Fruit fly (Drosophila melanogaster) whole organism, prepupa: Measurements from ENCODE around the gene CG13312.

ENCODE experiments used
- CG10631 ChIP-seq: fragments of 200-800 bp; sonication (Bioruptor generic); optimal IDR thresholded peaks from 2 replicates; lab custom pipeline; 2016; ENCODE audit warnings: missing biosample characterization, missing genetic modification characterization
- CG11294 ChIP-seq: fragments of 200-800 bp; sonication (Bioruptor generic); IDR thresholded peaks from 2 replicates; pipeline ENCODE4 v1.3.6; 2022; ENCODE audit warnings: missing biosample characterization, missing genetic modification characterization
- CG11762 ChIP-seq: fragments of 200-800 bp; sonication (Bioruptor generic); optimal IDR thresholded peaks from 3 replicates; lab custom pipeline; 2016; ENCODE audit warnings: missing biosample characterization, missing genetic modification characterization; ENCODE audit not compliant: insufficient read depth
- CG11902 ChIP-seq: fragments of 200-800 bp; sonication (Bioruptor generic); optimal IDR thresholded peaks from 3 replicates; lab custom pipeline; 2016; ENCODE audit warnings: missing biosample characterization, missing genetic modification characterization
- CG15336 ChIP-seq: fragments of 200-800 bp; sonication (Bioruptor generic); IDR thresholded peaks from 2 replicates; pipeline ENCODE4 v1.3.6; 2022; ENCODE audit warnings: missing biosample characterization, missing genetic modification characterization
- CG1621 ChIP-seq: fragments of 200-800 bp; sonication (Bioruptor generic); optimal IDR thresholded peaks from 3 replicates; lab custom pipeline; 2018; ENCODE audit warnings: missing biosample characterization, mild to moderate bottlenecking, missing genetic modification characterization
- CG3032 ChIP-seq: fragments of 200-800 bp; optimal IDR thresholded peaks from 2 replicates; lab custom pipeline; 2019; ENCODE audit warnings: missing biosample characterization, mild to moderate bottlenecking, missing genetic modification characterization, moderate library complexity
- CG31627 ChIP-seq: fragments of 200-800 bp; sonication (Bioruptor generic); optimal IDR thresholded peaks from 3 replicates; lab custom pipeline; 2016; ENCODE audit warnings: missing biosample characterization, missing genetic modification characterization
- CG32006 ChIP-seq: fragments of 200-800 bp; sonication (Bioruptor generic); optimal IDR thresholded peaks from 3 replicates; lab custom pipeline; 2017; ENCODE audit warnings: missing biosample characterization, mild to moderate bottlenecking, missing genetic modification characterization
- CG34406 ChIP-seq: fragments of 200-800 bp; sonication (Bioruptor generic); optimal IDR thresholded peaks from 3 replicates; lab custom pipeline; 2016; ENCODE audit warnings: missing biosample characterization, missing genetic modification characterization
- CG3919 ChIP-seq: fragments of 200-800 bp; sonication (Bioruptor generic); optimal IDR thresholded peaks from 3 replicates; lab custom pipeline; 2016; ENCODE audit warnings: missing biosample characterization, missing genetic modification characterization
- CG4318 ChIP-seq: fragments of 200-800 bp; sonication (Bioruptor generic); optimal IDR thresholded peaks from 3 replicates; lab custom pipeline; 2017; ENCODE audit warnings: missing biosample characterization, mild to moderate bottlenecking, missing genetic modification characterization
- CG6163 ChIP-seq: fragments of 200-800 bp; sonication (Bioruptor generic); IDR thresholded peaks from 3 replicates; pipeline ENCODE4 v1.3.6; 2022; ENCODE audit warnings: missing biosample characterization, missing genetic modification characterization
- CG6854 ChIP-seq: fragments of 200-800 bp; sonication (Bioruptor generic); optimal IDR thresholded peaks from 2 replicates; lab custom pipeline; 2017; ENCODE audit warnings: missing biosample characterization, mild to moderate bottlenecking, missing genetic modification characterization
- CG7368 ChIP-seq: fragments of 200-800 bp; sonication (Bioruptor generic); optimal IDR thresholded peaks from 3 replicates; lab custom pipeline; 2016; ENCODE audit warnings: missing biosample characterization, missing genetic modification characterization
- CG8119 ChIP-seq: fragments of 200-800 bp; sonication (Bioruptor generic); IDR thresholded peaks from 3 replicates; pipeline ENCODE4 v1.3.6; 2022; ENCODE audit warnings: missing biosample characterization, missing genetic modification characterization
- CG8319 ChIP-seq: fragments of 200-800 bp; sonication (Bioruptor generic); optimal IDR thresholded peaks from 3 replicates; lab custom pipeline; 2016; ENCODE audit warnings: missing biosample characterization, missing genetic modification characterization
- CG8632 ChIP-seq: fragments of 200-800 bp; sonication (Bioruptor generic); optimal IDR thresholded peaks from 3 replicates; lab custom pipeline; 2016; ENCODE audit warnings: missing biosample characterization, missing genetic modification characterization
- CG9139 ChIP-seq: fragments of 200-800 bp; sonication (Bioruptor generic); optimal IDR thresholded peaks from 3 replicates; lab custom pipeline; 2017; ENCODE audit warnings: missing biosample characterization, mild to moderate bottlenecking, missing genetic modification characterization
- Eip75B ChIP-seq: fragments of 200-800 bp; sonication (Bioruptor generic); optimal IDR thresholded peaks from 3 replicates; lab custom pipeline; 2016; ENCODE audit warnings: missing biosample characterization, missing genetic modification characterization
- Eip78C ChIP-seq: fragments of 200-800 bp; sonication (Bioruptor generic); peaks from one replicate; lab custom pipeline; 2016; ENCODE audit warnings: missing biosample characterization, missing genetic modification characterization
- Eip93F ChIP-seq: fragments of 200-800 bp; sonication (Bioruptor generic); optimal IDR thresholded peaks from 2 replicates; lab custom pipeline; 2016; ENCODE audit warnings: missing biosample characterization, mild to moderate bottlenecking, missing genetic modification characterization
- Ets21C ChIP-seq: fragments of 200-800 bp; sonication (Bioruptor generic); optimal IDR thresholded peaks from 3 replicates; lab custom pipeline; 2016; ENCODE audit warnings: missing biosample characterization, missing genetic modification characterization
- Ets96B ChIP-seq: fragments of 200-800 bp; optimal IDR thresholded peaks from 2 replicates; lab custom pipeline; 2019; ENCODE audit warnings: missing biosample characterization, mild to moderate bottlenecking, missing genetic modification characterization, moderate library complexity
- Gug ChIP-seq: fragments of 200-800 bp; sonication (Bioruptor generic); IDR thresholded peaks from 2 replicates; pipeline ENCODE4 v1.3.6; 2022; ENCODE audit warnings: missing biosample characterization, missing genetic modification characterization
- Hr38 ChIP-seq: sonication (Bioruptor generic); optimal IDR thresholded peaks from 2 replicates; lab custom pipeline; 2016; ENCODE audit warnings: missing biosample characterization, missing genetic modification characterization
- Hr39 ChIP-seq: fragments of 200-800 bp; sonication (Bioruptor generic); optimal IDR thresholded peaks from 2 replicates; lab custom pipeline; 2016; ENCODE audit warnings: missing biosample characterization, missing genetic modification characterization
- Hr4 ChIP-seq: fragments of 200-800 bp; sonication (Bioruptor generic); optimal IDR thresholded peaks from 3 replicates; lab custom pipeline; 2016; ENCODE audit warnings: missing biosample characterization, missing genetic modification characterization
- Lpt ChIP-seq: fragments of 200-800 bp; sonication (Bioruptor generic); optimal IDR thresholded peaks from 3 replicates; lab custom pipeline; 2016; ENCODE audit warnings: missing biosample characterization, missing genetic modification characterization
- OdsH ChIP-seq: fragments of 200-800 bp; sonication (Bioruptor generic); optimal IDR thresholded peaks from 3 replicates; lab custom pipeline; 2016; ENCODE audit warnings: missing biosample characterization, missing genetic modification characterization
- Smox ChIP-seq: fragments of 200-800 bp; sonication (Bioruptor generic); optimal IDR thresholded peaks from 3 replicates; lab custom pipeline; 2016; ENCODE audit warnings: missing biosample characterization, missing genetic modification characterization
- Sox102F ChIP-seq: fragments of 200-800 bp; sonication (Bioruptor generic); optimal IDR thresholded peaks from 2 replicates; lab custom pipeline; 2016; ENCODE audit warnings: missing biosample characterization, mild to moderate bottlenecking, missing genetic modification characterization
- Sox14 ChIP-seq: fragments of 200-800 bp; sonication (Bioruptor generic); optimal IDR thresholded peaks from 3 replicates; lab custom pipeline; 2016; ENCODE audit warnings: missing biosample characterization, missing genetic modification characterization
- achi ChIP-seq: fragments of 200-800 bp; sonication (Bioruptor generic); optimal IDR thresholded peaks from 3 replicates; lab custom pipeline; 2016; ENCODE audit warnings: missing biosample characterization, missing genetic modification characterization
- acj6 ChIP-seq: fragments of 200-800 bp; sonication (Bioruptor generic); optimal IDR thresholded peaks from 3 replicates; lab custom pipeline; 2016; ENCODE audit warnings: missing biosample characterization, missing genetic modification characterization
- cyc ChIP-seq: fragments of 200-800 bp; sonication (Bioruptor generic); optimal IDR thresholded peaks from 3 replicates; lab custom pipeline; 2016; ENCODE audit warnings: missing biosample characterization, missing genetic modification characterization
- dac ChIP-seq: fragments of 200-800 bp; sonication (Bioruptor generic); optimal IDR thresholded peaks from 2 replicates; lab custom pipeline; 2017; ENCODE audit warnings: missing biosample characterization, mild to moderate bottlenecking, missing genetic modification characterization
- dsx ChIP-seq: fragments of 200-800 bp; optimal IDR thresholded peaks from 3 replicates; lab custom pipeline; 2019; ENCODE audit warnings: missing biosample characterization, mild to moderate bottlenecking, missing genetic modification characterization, moderate library complexity; ENCODE audit not compliant: poor library complexity, severe bottlenecking
- eg ChIP-seq: fragments of 200-800 bp; sonication (Bioruptor generic); IDR thresholded peaks from 3 replicates; pipeline ENCODE4 v1.3.6; 2022; ENCODE audit warnings: missing biosample characterization, missing genetic modification characterization
- fd85E ChIP-seq: fragments of 200-800 bp; sonication (Bioruptor generic); optimal IDR thresholded peaks from 3 replicates; lab custom pipeline; 2016; ENCODE audit warnings: missing biosample characterization, missing genetic modification characterization
- fkh ChIP-seq: fragments of 200-800 bp; sonication (Bioruptor generic); optimal IDR thresholded peaks from 3 replicates; lab custom pipeline; 2017; ENCODE audit warnings: missing biosample characterization, mild to moderate bottlenecking, missing genetic modification characterization, moderate library complexity
- lz ChIP-seq: fragments of 200-800 bp; sonication (Bioruptor generic); optimal IDR thresholded peaks from 3 replicates; lab custom pipeline; 2016; ENCODE audit warnings: missing biosample characterization, missing genetic modification characterization
- net ChIP-seq: fragments of 200-800 bp; sonication (Bioruptor generic); optimal IDR thresholded peaks from 3 replicates; lab custom pipeline; 2016; ENCODE audit warnings: missing biosample characterization, missing genetic modification characterization
- pdm3 ChIP-seq: fragments of 200-800 bp; sonication (Bioruptor generic); optimal IDR thresholded peaks from 3 replicates; lab custom pipeline; 2016; ENCODE audit warnings: missing biosample characterization, missing genetic modification characterization
- ss ChIP-seq, 2 experiments: fragments of 200-800 bp; sonication (Bioruptor generic); optimal IDR thresholded peaks; 2 replicates in 1 of 2; 3 replicates in 1 of 2; lab custom pipeline; 2017 to 2018; ENCODE audit warnings: mild to moderate bottlenecking in 2 of 2, missing biosample characterization in 2 of 2, missing genetic modification characterization in 2 of 2, moderate library complexity in 1 of 2
- svp ChIP-seq: fragments of 200-800 bp; sonication (Bioruptor generic); peaks from one replicate; lab custom pipeline; 2016; ENCODE audit warnings: missing biosample characterization, missing genetic modification characterization
- vri ChIP-seq: fragments of 200-800 bp; sonication (Bioruptor generic); optimal IDR thresholded peaks from 3 replicates; lab custom pipeline; 2016; ENCODE audit warnings: missing biosample characterization, mild to moderate bottlenecking, missing genetic modification characterization

The CG13312 gene

DNA sequence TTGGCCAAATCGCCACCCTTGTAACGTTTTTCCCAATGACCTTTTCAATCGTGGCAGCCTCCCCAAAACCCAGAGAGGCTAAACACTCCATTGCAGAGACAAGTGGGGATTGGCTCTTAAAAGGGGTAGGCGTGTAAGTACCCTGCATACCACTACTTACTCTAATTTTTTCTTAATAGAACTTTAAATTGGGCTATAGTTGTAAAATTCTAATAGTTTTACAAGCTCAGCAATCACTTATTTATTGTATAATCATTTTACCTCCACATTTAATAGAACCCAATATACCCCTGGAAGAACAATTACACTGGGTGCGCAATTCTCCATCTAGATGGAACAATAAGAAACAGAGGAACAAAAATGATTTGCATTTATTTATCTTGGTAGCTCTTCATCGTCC is 34.7 kb upstream of the CG13312 start (continued):
- TF ChIP-seq Sox102F (GFP tag; lab: Kevin White, UChicago) (peak; percentile 71), CG31627 (GFP tag; lab: Kevin White, UChicago) (peak; percentile 68), lz (GFP tag; lab: Kevin White, UChicago) (peak; percentile 59), svp (GFP tag; lab: Kevin White, UChicago) (peak; percentile 78), CG1621 (tag; lab: Kevin White, UChicago) (peak; percentile 5), acj6 (GFP tag; lab: Kevin White, UChicago) (peak; percentile 61), OdsH (GFP tag; lab: Kevin White, UChicago) (peak; percentile 46), CG11902 (GFP tag; lab: Kevin White, UChicago) (peak; percentile 43)

DNA sequence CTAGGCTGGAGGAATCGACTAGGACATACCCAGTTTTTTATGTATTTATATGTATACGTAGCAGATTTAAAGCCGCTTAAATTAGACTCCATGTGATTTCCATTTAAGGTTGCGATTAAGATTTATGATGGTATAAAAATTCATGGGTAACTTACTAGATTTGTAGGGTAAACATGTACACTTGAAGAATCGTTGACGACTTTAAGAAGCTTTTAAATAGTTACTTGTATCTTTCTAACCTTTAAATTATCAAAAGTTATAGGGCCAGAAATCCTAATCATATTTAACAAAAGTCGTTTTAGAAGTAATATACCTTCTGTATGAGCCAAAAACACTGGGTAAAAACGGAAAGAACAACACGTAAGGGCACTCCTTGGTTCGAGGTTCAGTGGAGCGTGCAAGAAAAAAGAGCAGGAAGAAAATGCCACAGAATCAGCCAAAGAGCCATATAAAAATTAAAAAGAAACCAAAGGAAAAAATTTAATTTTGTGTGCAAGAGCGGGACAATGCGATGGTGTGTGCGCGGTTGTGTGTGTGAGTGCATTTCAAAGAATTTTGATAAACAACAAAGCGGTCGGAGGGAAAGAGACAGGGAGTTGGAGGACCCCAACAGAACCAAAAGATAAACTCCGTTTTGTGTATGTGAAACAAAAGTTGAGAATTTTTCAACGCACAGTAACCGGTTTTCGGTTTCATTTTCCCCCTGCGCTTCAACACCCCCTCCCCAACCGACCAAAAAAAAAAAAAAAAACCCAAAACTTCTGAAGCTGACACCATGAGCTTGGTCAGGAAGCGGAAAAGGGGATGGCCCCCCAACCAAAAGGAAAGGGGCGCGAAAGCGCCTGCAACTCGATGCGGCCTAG is 32.8 kb upstream of the CG13312 start:
- TF ChIP-seq fkh (GFP tag; lab: Kevin White, UChicago) (no peak), Ets21C (GFP tag; lab: Kevin White, UChicago) (peak; percentile 57), lz (GFP tag; lab: Kevin White, UChicago) (peak; percentile 71), CG6854 (GFP tag; lab: Kevin White, UChicago) (peak; percentile 62), net (GFP tag; lab: Kevin White, UChicago) (peak; percentile 66), CG8319 (GFP tag; lab: Kevin White, UChicago) (peak; percentile 36), CG11294 (GFP tag; lab: Robert Waterston, UW) (no peak), Sox102F (GFP tag; lab: Kevin White, UChicago) (peak; percentile 71), Hr39 (GFP tag; lab: Kevin White, UChicago) (peak; percentile 72), CG34406 (GFP tag; lab: Kevin White, UChicago) (peak; percentile 50), Eip93F (GFP tag; lab: Kevin White, UChicago) (no peak), pdm3 (GFP tag; lab: Kevin White, UChicago) (peak; percentile 61), vri (GFP tag; lab: Kevin White, UChicago) (peak; percentile 40), CG6163 (no peak), Hr38 (no peak), CG10631 (peak; percentile 74), svp (GFP tag; lab: Kevin White, UChicago) (peak; percentile 92), fd85E (no peak), CG7368 (GFP tag; lab: Kevin White, UChicago) (peak; percentile 4), Hr4 (GFP tag; lab: Kevin White, UChicago) (peak; percentile 51), CG1621 (tag; lab: Kevin White, UChicago) (peak; percentile 15), CG15336 (GFP tag; lab: Robert Waterston, UW) (peak; percentile 36; the same call in 1 of the 2 replicates), Lpt (GFP tag; lab: Kevin White, UChicago) (no peak), cyc (GFP tag; lab: Kevin White, UChicago) (peak; percentile 74), dac (GFP tag; lab: Kevin White, UChicago) (peak; percentile 0), CG4318 (peak; percentile 53), Gug (GFP tag; lab: Robert Waterston, UW) (no peak), achi (GFP tag; lab: Kevin White, UChicago) (peak; percentile 58), Ets96B (peak; percentile 72), CG3919 (GFP tag; lab: Kevin White, UChicago) (peak; percentile 64), CG8632 (GFP tag; lab: Kevin White, UChicago) (peak; percentile 25), acj6 (GFP tag; lab: Kevin White, UChicago) (peak; percentile 64), CG31627 (GFP tag; lab: Kevin White, UChicago) (peak; percentile 67), Eip78C (GFP tag; lab: Kevin White, UChicago) (peak; percentile 95), Sox14 (peak; percentile 69), ss (GFP tag; optimal IDR thresholded peaks at IDR 0.05; lab: Kevin White, UChicago) (peak; percentile 68 to 72), CG32006 (GFP tag; lab: Kevin White, UChicago) (peak; percentile 79), dsx (peak; percentile 61), CG3032 (tag; lab: Kevin White, UChicago) (peak; percentile 60), CG9139 (GFP tag; lab: Kevin White, UChicago) (peak; percentile 12), Eip75B (GFP tag; lab: Kevin White, UChicago) (peak; percentile 75), CG8119 (GFP tag; lab: Robert Waterston, UW) (0 out of 3 replicates have a peak, but pooled peaks have one; percentile 23), eg (GFP tag; lab: Robert Waterston, UW) (no peak), Smox (GFP tag; lab: Kevin White, UChicago) (peak; percentile 70), CG11762 (GFP tag; lab: Kevin White, UChicago) (peak; percentile 51)
